Fruit fly (Drosophila melanogaster): ENCODE data around the gene HP1D3csd.

HP1D3csd gene

DNA sequence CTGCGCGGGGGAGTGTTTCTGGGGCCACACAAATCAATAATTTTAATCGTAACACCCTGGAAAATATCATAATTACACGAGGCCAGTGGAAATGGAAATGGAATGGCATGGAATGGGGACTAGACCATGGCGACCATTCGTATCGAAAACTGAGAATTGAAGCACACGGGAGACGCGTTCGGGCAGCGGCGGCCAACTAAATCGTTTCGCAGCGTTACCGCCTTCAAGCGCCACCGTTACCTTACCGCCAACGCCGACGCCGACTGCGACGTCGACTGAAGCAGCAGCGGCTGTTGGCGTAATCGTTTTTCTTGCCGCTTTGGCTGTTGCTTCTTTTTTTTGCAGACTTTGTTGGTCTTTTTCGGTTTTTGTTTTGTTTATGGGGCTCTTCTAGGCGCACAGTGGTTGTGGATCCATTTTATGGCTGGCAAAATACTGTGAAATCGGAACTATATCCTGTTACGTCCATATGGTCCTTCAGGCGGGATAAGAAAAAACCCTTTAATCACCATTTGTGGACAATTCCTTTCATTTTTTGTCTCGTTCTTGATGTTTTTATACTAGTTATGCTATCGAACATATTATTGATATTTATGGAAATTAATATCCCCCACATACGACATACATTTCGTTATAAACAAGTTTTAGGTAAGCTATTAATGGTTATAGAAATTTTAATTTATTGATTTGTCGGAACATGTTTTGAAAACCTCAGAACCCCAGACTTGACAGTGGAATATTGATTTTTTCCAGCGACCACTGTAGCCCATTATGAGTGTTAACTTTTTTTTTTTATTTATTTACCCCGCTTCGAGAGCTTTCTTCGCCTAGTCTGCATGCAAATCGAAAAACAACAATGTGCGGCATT, 24.6 kb upstream of the HP1D3csd start (continued):
- no peak for TF ChIP-seq CG8089 (GFP tag; optimal IDR thresholded peaks at IDR 0.05)
- peak; percentile 75 for TF ChIP-seq nom (GFP tag; optimal IDR thresholded peaks at IDR 0.05)
- no peak for TF ChIP-seq Dek (tag; optimal IDR thresholded peaks at IDR 0.05)
- no peak for TF ChIP-seq CG8281 (tag; optimal IDR thresholded peaks at IDR 0.05)
- no peak for TF ChIP-seq CG8944 (GFP tag; optimal IDR thresholded peaks at IDR 0.05)
- TF ChIP-seq zfh2 (GFP tag; optimal IDR thresholded peaks at IDR 0.05): peak; percentile 17
- TF ChIP-seq CG3163 (GFP tag; optimal IDR thresholded peaks at IDR 0.05): no peak
- no peak for TF ChIP-seq CG6254 (GFP tag; optimal IDR thresholded peaks at IDR 0.05)
- TF ChIP-seq CG11085 (GFP tag; IDR thresholded peaks at IDR 0.05): no peak
- TF ChIP-seq CG17829 (tag; optimal IDR thresholded peaks at IDR 0.05): no peak
- TF ChIP-seq CG31365 (tag; optimal IDR thresholded peaks at IDR 0.05): no peak
- TF ChIP-seq onecut (GFP tag; IDR thresholded peaks at IDR 0.05): peak; percentile 57; the same call in 1 of the 2 replicates
- no peak for TF ChIP-seq zfh1 (GFP tag; IDR thresholded peaks at IDR 0.05)
- peak; percentile 32 for TF ChIP-seq Sox100B (GFP tag; optimal IDR thresholded peaks at IDR 0.05)
- no peak for TF ChIP-seq pros (GFP tag; optimal IDR thresholded peaks at IDR 0.05)
- no peak for TF ChIP-seq lbe (GFP tag; optimal IDR thresholded peaks at IDR 0.05)
- TF ChIP-seq CG34224 (GFP tag; IDR thresholded peaks at IDR 0.05; ENCODE audit: partially characterized antibody): no peak
- TF ChIP-seq odd (GFP tag; optimal IDR thresholded peaks at IDR 0.05): no peak
- TF ChIP-seq salm (tag; optimal IDR thresholded peaks at IDR 0.05): no peak
- no peak for TF ChIP-seq tio (GFP tag; optimal IDR thresholded peaks at IDR 0.05)
- TF ChIP-seq CG9797 (GFP tag; optimal IDR thresholded peaks at IDR 0.05): no peak
- no peak for TF ChIP-seq Bteb2 (GFP tag; optimal IDR thresholded peaks at IDR 0.05)
- TF ChIP-seq CG16813 (GFP tag; IDR thresholded peaks at IDR 0.05; ENCODE audit: partially characterized antibody): no peak
- TF ChIP-seq CG10979 (tag; optimal IDR thresholded peaks at IDR 0.05): no peak
- TF ChIP-seq C15 (GFP tag; IDR thresholded peaks at IDR 0.05): no peak
- TF ChIP-seq HmgZ (tag; optimal IDR thresholded peaks at IDR 0.05): no peak
- TF ChIP-seq eve (GFP tag; optimal IDR thresholded peaks at IDR 0.05): peak in 1 of 2 experiments; percentile 62
- no peak for TF ChIP-seq CG8388 (GFP tag; optimal IDR thresholded peaks at IDR 0.05)
- TF ChIP-seq pho (GFP tag; optimal IDR thresholded peaks at IDR 0.05): no peak
- TF ChIP-seq CG1529 (GFP tag; optimal IDR thresholded peaks at IDR 0.05): no peak
- TF ChIP-seq E2f1 (GFP tag; IDR thresholded peaks at IDR 0.05): no peak
- no peak for TF ChIP-seq ash1 (GFP tag; optimal IDR thresholded peaks at IDR 0.05)
- TF ChIP-seq CG7839 (tag; optimal IDR thresholded peaks at IDR 0.05): peak; percentile 28
- peak; percentile 17 for TF ChIP-seq lilli (GFP tag; optimal IDR thresholded peaks at IDR 0.05)
- no peak for TF ChIP-seq CG11560 (tag; IDR thresholded peaks at IDR 0.05)
- no peak for TF ChIP-seq CG7357 (GFP tag; IDR thresholded peaks at IDR 0.05)
- no peak for TF ChIP-seq CG5180 (GFP tag; optimal IDR thresholded peaks at IDR 0.05)
- TF ChIP-seq CG7271 (tag; optimal IDR thresholded peaks at IDR 0.05): no peak
- no peak for TF ChIP-seq Dp (GFP tag; optimal IDR thresholded peaks at IDR 0.05)
- no peak for TF ChIP-seq Aef1 (GFP tag; IDR thresholded peaks at IDR 0.05)
- no peak for TF ChIP-seq CG6765 (GFP tag; optimal IDR thresholded peaks at IDR 0.05)
- TF ChIP-seq CG6683 (GFP tag; optimal IDR thresholded peaks at IDR 0.05): no peak
- no peak for TF ChIP-seq Rx (GFP tag; IDR thresholded peaks at IDR 0.05)
- no peak for TF ChIP-seq CG2116 (GFP tag; optimal IDR thresholded peaks at IDR 0.05)
- peak; percentile 20 for TF ChIP-seq Hmr (GFP tag; optimal IDR thresholded peaks at IDR 0.05)
- no peak for TF ChIP-seq pum (GFP tag; optimal IDR thresholded peaks at IDR 0.05)
- no peak for TF ChIP-seq MBD-R2 (GFP tag; IDR thresholded peaks at IDR 0.05)
- TF ChIP-seq Fer3 (tag; optimal IDR thresholded peaks at IDR 0.05): no peak
- TF ChIP-seq CG13424 (tag; optimal IDR thresholded peaks at IDR 0.05): no peak
